Fruit fly (Drosophila melanogaster) Kc167 (cell line): Measurements from ENCODE around the gene Scgalpha.

Source experiments
- Sin3A ChIP-seq: fragments of >200 bp; optimal IDR thresholded peaks from 2 replicates; lab custom pipeline; 2018; ENCODE audit warnings: missing external identifiers
- psq ChIP-seq: fragments of >200 bp; optimal IDR thresholded peaks from 2 replicates; lab custom pipeline; 2017; ENCODE audit warnings: missing external identifiers

dm6 chr2L:8270916-8271315 lies 32.3 kb upstream of the Scgalpha start:
- no peak for TF ChIP-seq Sin3A
- TF ChIP-seq psq (lab: Kevin White, UChicago): no peak
